Worm (Caenorhabditis elegans) whole organism, L4 larva: ENCODE measurements around the gene cnd-1.

Experiments
- F10B5.3 ChIP-seq: sonication (generic microtip); optimal IDR thresholded peaks from 2 replicates; lab custom pipeline; 2016; ENCODE audit warnings: mild to moderate bottlenecking, missing genetic modification characterization, missing compliant biosample characterization
- Y105C5A.15 ChIP-seq: fragments of 200-800 bp; sonication (Bioruptor generic); IDR thresholded peaks from 2 replicates; pipeline ENCODE4 v1.3.6; 2022; ENCODE audit warnings: missing genetic modification characterization, missing compliant biosample characterization
- Y5F2A.4 ChIP-seq: fragments of 200-800 bp; sonication (Bioruptor generic); optimal IDR thresholded peaks from 2 replicates; lab custom pipeline; 2018; ENCODE audit warnings: mild to moderate bottlenecking, missing genetic modification characterization, missing compliant biosample characterization
- aha-1 ChIP-seq: fragments of 150-350 bp; peaks from one replicate; lab custom pipeline; 2014; ENCODE audit warnings: missing biosample characterization, missing genetic modification characterization
- ama-1 ChIP-seq: fragments of 150-350 bp; optimal IDR thresholded peaks from 2 replicates; lab custom pipeline; 2014; ENCODE audit warnings: inconsistent platforms, mixed read lengths
- arid-1 ChIP-seq: fragments of 200-800 bp; sonication (Bioruptor generic); conservative IDR thresholded peaks from 2 replicates; pipeline ENCODE4 v1.3.6; 2022; ENCODE audit warnings: missing genetic modification reagents, missing genetic modification characterization, missing compliant biosample characterization
- attf-4 ChIP-seq: sonication (generic microtip); optimal IDR thresholded peaks from 3 replicates; lab custom pipeline; 2017; ENCODE audit warnings: missing biosample characterization, missing genetic modification characterization
- ceh-20 ChIP-seq: fragments of 200-800 bp; sonication (Bioruptor generic); IDR thresholded peaks from 2 replicates; pipeline ENCODE4 v1.3.6; 2022; ENCODE audit warnings: missing genetic modification reagents, missing genetic modification characterization, missing compliant biosample characterization
- ceh-28 ChIP-seq: fragments of 150-350 bp; optimal IDR thresholded peaks from 2 replicates; lab custom pipeline; 2014; ENCODE audit warnings: missing biosample characterization, missing genetic modification reagents, missing genetic modification characterization
- ceh-32 ChIP-seq: sonication (generic microtip); optimal IDR thresholded peaks from 2 replicates; lab custom pipeline; 2016; ENCODE audit warnings: mild to moderate bottlenecking, missing genetic modification characterization, missing compliant biosample characterization; ENCODE audit not compliant: poor library complexity
- ceh-44 ChIP-seq: fragments of 200-800 bp; sonication (Bioruptor generic); IDR thresholded peaks from 2 replicates; pipeline ENCODE4 v1.3.6; 2022; ENCODE audit warnings: missing genetic modification reagents, missing genetic modification characterization, missing compliant biosample characterization
- ceh-62 ChIP-seq: sonication (generic microtip); optimal IDR thresholded peaks from 2 replicates; lab custom pipeline; 2017; ENCODE audit warnings: missing biosample characterization, missing genetic modification characterization
- cey-2 ChIP-seq: sonication (generic microtip); optimal IDR thresholded peaks from 3 replicates; lab custom pipeline; 2017; ENCODE audit warnings: missing genetic modification characterization, mild to moderate bottlenecking, missing compliant biosample characterization, antibody characterized with exemption, borderline replicate concordance; ENCODE audit not compliant: insufficient read depth
- duxl-1 ChIP-seq: sonication (generic microtip); optimal IDR thresholded peaks from 2 replicates; lab custom pipeline; 2016; ENCODE audit warnings: mild to moderate bottlenecking, missing genetic modification characterization, moderate library complexity, missing compliant biosample characterization; ENCODE audit not compliant: poor library complexity
- dve-1 ChIP-seq: sonication (generic microtip); optimal IDR thresholded peaks from 2 replicates; lab custom pipeline; 2017; ENCODE audit warnings: antibody characterized with exemption, mild to moderate bottlenecking, missing genetic modification characterization, missing compliant biosample characterization; ENCODE audit not compliant: insufficient read depth
- fkh-10 ChIP-seq: fragments of 150-350 bp; optimal IDR thresholded peaks from 2 replicates; lab custom pipeline; 2014; ENCODE audit warnings: missing biosample characterization, missing genetic modification reagents, missing genetic modification characterization
- fos-1 ChIP-seq: fragments of 150-350 bp; optimal IDR thresholded peaks from 2 replicates; lab custom pipeline; 2014; ENCODE audit warnings: missing biosample characterization, missing genetic modification characterization
- hif-1 ChIP-seq, 2 experiments: sonication (generic microtip); optimal IDR thresholded peaks; 2 replicates each; lab custom pipeline; 2016 to 2017; ENCODE audit warnings: missing compliant biosample characterization in 2 of 2, missing genetic modification characterization in 2 of 2, missing genetic modification reagents in 2 of 2, missing genotype in 2 of 2, mild to moderate bottlenecking in 1 of 2
- hlh-11 ChIP-seq: fragments of 200-800 bp; sonication (Bioruptor generic); optimal IDR thresholded peaks from 2 replicates; lab custom pipeline; 2018; ENCODE audit warnings: mild to moderate bottlenecking, missing genetic modification characterization, missing compliant biosample characterization
- hlh-30 ChIP-seq: sonication (generic microtip); optimal IDR thresholded peaks from 2 replicates; lab custom pipeline; 2017; ENCODE audit warnings: antibody characterized with exemption, mild to moderate bottlenecking, missing genetic modification characterization, missing compliant biosample characterization; ENCODE audit not compliant: insufficient read depth
- lin-15B ChIP-seq: fragments of 150-350 bp; sonication (generic microtip); optimal IDR thresholded peaks from 3 replicates; lab custom pipeline; 2014; ENCODE audit warnings: missing biosample characterization, missing genetic modification characterization
- lin-39 ChIP-seq: fragments of 150-350 bp; optimal IDR thresholded peaks from 2 replicates; lab custom pipeline; 2014; ENCODE audit warnings: missing biosample characterization, missing genetic modification reagents, missing genetic modification characterization
- lsy-2 ChIP-seq, 2 experiments: fragments of 150-350 bp in 1 of 2; sonication (generic microtip) in 1 of 2; optimal IDR thresholded peaks; 2 replicates each; lab custom pipeline; 2014 to 2017; ENCODE audit warnings: missing biosample characterization in 2 of 2, missing genetic modification characterization in 2 of 2
- madf-5 ChIP-seq, 2 experiments: fragments of 200-800 bp; sonication (Bioruptor generic); IDR thresholded peaks; 2 replicates each; pipeline ENCODE4 v1.3.6; 2022; ENCODE audit warnings: missing compliant biosample characterization in 2 of 2, missing genetic modification characterization in 2 of 2
- madf-9 ChIP-seq: fragments of 200-800 bp; sonication (Bioruptor generic); conservative IDR thresholded peaks from 2 replicates; pipeline ENCODE4 v1.3.6; 2022; ENCODE audit warnings: missing genetic modification reagents, missing genetic modification characterization, missing compliant biosample characterization
- mep-1 ChIP-seq: fragments of 150-350 bp; sonication (generic microtip); optimal IDR thresholded peaks from 3 replicates; lab custom pipeline; 2014; ENCODE audit warnings: missing biosample characterization, missing genetic modification characterization
- mxl-3 ChIP-seq: fragments of 200-800 bp; sonication (Bioruptor generic); optimal IDR thresholded peaks from 2 replicates; lab custom pipeline; 2018; ENCODE audit warnings: mild to moderate bottlenecking, missing genetic modification characterization, missing compliant biosample characterization
- nhr-102 ChIP-seq: sonication (generic microtip); optimal IDR thresholded peaks from 2 replicates; lab custom pipeline; 2016; ENCODE audit warnings: mild to moderate bottlenecking, missing genetic modification characterization, moderate library complexity, missing compliant biosample characterization
- nhr-11 ChIP-seq: fragments of 150-350 bp; optimal IDR thresholded peaks from 2 replicates; lab custom pipeline; 2014; ENCODE audit warnings: missing biosample characterization, missing genetic modification characterization
- nhr-237 ChIP-seq: sonication (generic microtip); optimal IDR thresholded peaks from 2 replicates; lab custom pipeline; 2017; ENCODE audit warnings: missing biosample characterization, missing genetic modification characterization
- nhr-28 ChIP-seq: fragments of 150-350 bp; optimal IDR thresholded peaks from 2 replicates; lab custom pipeline; 2014; ENCODE audit warnings: missing biosample characterization, missing genetic modification characterization
- nhr-41 ChIP-seq: fragments of 200-800 bp; sonication (Bioruptor generic); IDR thresholded peaks from 2 replicates; pipeline ENCODE4 v1.3.6; 2022; ENCODE audit warnings: missing genetic modification reagents, missing genetic modification characterization, missing compliant biosample characterization
- nhr-48 ChIP-seq: sonication (generic microtip); optimal IDR thresholded peaks from 2 replicates; lab custom pipeline; 2016; ENCODE audit warnings: mild to moderate bottlenecking, missing genetic modification characterization, missing compliant biosample characterization
- nhr-6 ChIP-seq: fragments of 150-350 bp; optimal IDR thresholded peaks from 2 replicates; lab custom pipeline; 2014; ENCODE audit warnings: missing biosample characterization, missing genetic modification characterization
- pha-4 ChIP-seq, 2 experiments: fragments of 150-350 bp in 1 of 2; fragments of 200-800 bp in 1 of 2; sonication (Bioruptor generic) in 1 of 2; IDR thresholded peaks in 1 of 2; optimal IDR thresholded peaks in 1 of 2; 2 replicates each; pipeline versions ENCODE4 v1.3.6 to Lab custom; 2014 to 2022; ENCODE audit warnings: missing genetic modification characterization in 2 of 2, missing genetic modification reagents in 2 of 2, missing biosample characterization in 1 of 2, missing compliant biosample characterization in 1 of 2
- php-3 ChIP-seq: fragments of 200-800 bp; sonication (Bioruptor generic); IDR thresholded peaks from 2 replicates; pipeline ENCODE4 v1.3.6; 2022; ENCODE audit warnings: missing genetic modification reagents, missing genetic modification characterization, missing compliant biosample characterization
- rbr-2 ChIP-seq: sonication (generic microtip); optimal IDR thresholded peaks from 2 replicates; lab custom pipeline; 2016; ENCODE audit warnings: missing genotype, missing genetic modification characterization, missing compliant biosample characterization
- saeg-2 ChIP-seq: fragments of 200-800 bp; sonication (Bioruptor generic); IDR thresholded peaks from 2 replicates; pipeline ENCODE4 v1.3.6; 2022; ENCODE audit warnings: missing genetic modification reagents, missing genetic modification characterization, missing compliant biosample characterization
- sdz-12 ChIP-seq: fragments of 200-800 bp; sonication (Bioruptor generic); optimal IDR thresholded peaks from 2 replicates; lab custom pipeline; 2018; ENCODE audit warnings: mild to moderate bottlenecking, missing genetic modification characterization, missing compliant biosample characterization
- skn-1 ChIP-seq: fragments of 150-350 bp; optimal IDR thresholded peaks from 2 replicates; lab custom pipeline; 2014; ENCODE audit warnings: missing biosample characterization, missing genetic modification characterization
- snpc-4 ChIP-seq: fragments of 150-350 bp; optimal IDR thresholded peaks from 2 replicates; lab custom pipeline; 2014; ENCODE audit warnings: missing biosample characterization, missing genetic modification characterization
- tag-97 ChIP-seq: fragments of 200-800 bp; sonication (Bioruptor generic); IDR thresholded peaks from 2 replicates; pipeline ENCODE4 v1.3.6; 2022; ENCODE audit warnings: missing genetic modification characterization, missing compliant biosample characterization
- unc-130 ChIP-seq: sonication (generic microtip); optimal IDR thresholded peaks from 2 replicates; lab custom pipeline; 2016; ENCODE audit warnings: missing genetic modification reagents, missing genetic modification characterization, missing compliant biosample characterization
- vab-7 ChIP-seq: fragments of 200-800 bp; sonication (Bioruptor generic); IDR thresholded peaks from 2 replicates; pipeline ENCODE4 v1.3.6; 2022; ENCODE audit warnings: missing genetic modification reagents, missing genetic modification characterization, missing compliant biosample characterization
- zip-2 ChIP-seq: fragments of 150-350 bp; optimal IDR thresholded peaks from 2 replicates; lab custom pipeline; 2014; ENCODE audit warnings: missing biosample characterization, missing genetic modification characterization

The cnd-1 gene

DNA sequence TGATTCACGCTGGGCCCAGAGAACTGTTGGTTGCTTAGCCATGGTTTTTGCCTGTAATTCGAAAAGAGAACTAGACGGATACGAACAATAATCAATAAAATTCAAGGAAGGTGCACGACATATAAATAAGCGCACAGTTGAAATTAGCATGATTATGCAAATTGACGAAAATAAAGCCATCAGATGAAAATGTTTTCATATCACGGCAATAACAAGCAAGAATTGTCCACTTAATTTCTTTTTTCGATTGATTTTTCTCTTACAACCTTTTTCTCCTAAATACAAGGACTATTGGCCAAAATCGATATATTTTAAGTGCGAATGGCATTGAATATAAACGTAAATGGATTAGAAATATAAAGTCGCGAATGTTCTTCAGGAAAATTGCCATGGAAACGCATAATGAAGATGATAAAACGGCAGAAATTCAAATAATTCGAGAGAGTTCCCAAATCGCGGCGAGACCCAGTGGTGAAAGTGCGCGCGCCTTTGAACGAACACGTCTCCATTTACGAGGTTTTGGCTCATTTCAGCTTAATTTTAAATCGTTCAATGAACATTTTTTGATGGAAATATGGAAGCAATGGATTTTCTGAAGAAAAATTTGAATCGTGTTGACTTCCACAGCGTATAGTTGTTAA, 30.4 kb upstream of the cnd-1 start, which contains the start of the genes daf-41 and toc-1 (continued):
- TF ChIP-seq lin-15B (tag; lab: Kevin White, UChicago), result no peak
- TF ChIP-seq lin-39 (tag; lab: Kevin White, UChicago), result no peak
- no peak for TF ChIP-seq ceh-28 (tag; lab: Kevin White, UChicago)
- TF ChIP-seq nhr-237 (tag; lab: Kevin White, UChicago), result no peak
- TF ChIP-seq madf-9 (GFP tag; lab: Robert Waterston, UW), result no peak
- TF ChIP-seq nhr-28 (tag; lab: Kevin White, UChicago), result no peak
- no peak for TF ChIP-seq ama-1 (lab: Kevin White, UChicago)
- TF ChIP-seq rbr-2 (tag; lab: Kevin White, UChicago), result peak; percentile 25
- TF ChIP-seq snpc-4 (tag; lab: Kevin White, UChicago), result no peak
- peak in 1 of 2 experiments; percentile 77 for TF ChIP-seq lsy-2 (tag; optimal IDR thresholded peaks at IDR 0.05; lab: Kevin White, UChicago)
- TF ChIP-seq ceh-20 (GFP tag; lab: Robert Waterston, UW), result no peak
- TF ChIP-seq cey-2 (tag; lab: Kevin White, UChicago), result no peak
- TF ChIP-seq dve-1, result peak; percentile 25
- TF ChIP-seq fkh-10 (GFP tag; lab: Kevin White, UChicago), result no peak
- TF ChIP-seq arid-1 (GFP tag; lab: Robert Waterston, UW), result no peak
- TF ChIP-seq F10B5.3 (tag; lab: Kevin White, UChicago), result no peak
- TF ChIP-seq ceh-32 (tag; lab: Kevin White, UChicago), result no peak
- TF ChIP-seq nhr-48 (tag; lab: Kevin White, UChicago), result no peak
- TF ChIP-seq hif-1 (tag; optimal IDR thresholded peaks at IDR 0.05; lab: Kevin White, UChicago), result no peak
- TF ChIP-seq mxl-3 (GFP tag; lab: Kevin White, UChicago), result no peak
- TF ChIP-seq ceh-62 (tag; lab: Kevin White, UChicago), result no peak
- TF ChIP-seq sdz-12 (GFP tag; lab: Kevin White, UChicago), result no peak
- no peak for TF ChIP-seq zip-2 (tag; lab: Kevin White, UChicago)
- no peak for TF ChIP-seq skn-1 (tag; lab: Kevin White, UChicago)
- no peak for TF ChIP-seq nhr-41
- no peak for TF ChIP-seq vab-7 (GFP tag; lab: Robert Waterston, UW)
- no peak for TF ChIP-seq nhr-6
- TF ChIP-seq unc-130 (GFP tag; lab: Kevin White, UChicago), result no peak
- no peak for TF ChIP-seq Y5F2A.4 (GFP tag; lab: Kevin White, UChicago)
- no peak for TF ChIP-seq madf-5 (GFP tag; IDR thresholded peaks at IDR 0.05; lab: Robert Waterston, UW)
- TF ChIP-seq aha-1 (tag; lab: Kevin White, UChicago), result no peak
- TF ChIP-seq duxl-1 (tag; lab: Kevin White, UChicago), result no peak
- TF ChIP-seq attf-4 (tag; lab: Kevin White, UChicago), result no peak
- TF ChIP-seq fos-1 (tag; lab: Kevin White, UChicago), result no peak
- no peak for TF ChIP-seq ceh-44 (GFP tag; lab: Robert Waterston, UW)
- TF ChIP-seq pha-4 (GFP tag; IDR thresholded peaks at IDR 0.05; lab: Robert Waterston, UW), result no peak
- peak; percentile 75 for TF ChIP-seq pha-4 (tag; optimal IDR thresholded peaks at IDR 0.05; lab: Kevin White, UChicago)
- peak; percentile 44 for TF ChIP-seq mep-1 (tag; lab: Kevin White, UChicago)
- peak; percentile 10 for TF ChIP-seq hlh-30 (tag; lab: Kevin White, UChicago)
- TF ChIP-seq nhr-102 (tag; lab: Kevin White, UChicago), result no peak
- TF ChIP-seq tag-97 (GFP tag; lab: Robert Waterston, UW), result no peak
- no peak for TF ChIP-seq Y105C5A.15 (GFP tag; lab: Robert Waterston, UW)
- TF ChIP-seq nhr-11 (tag; lab: Kevin White, UChicago), result no peak
- TF ChIP-seq hlh-11 (tag; lab: Kevin White, UChicago), result no peak
- no peak for TF ChIP-seq php-3 (GFP tag; lab: Robert Waterston, UW)
- TF ChIP-seq saeg-2, result no peak
